Worm (Caenorhabditis elegans) whole organism, late embryonic: Measurements from ENCODE around the gene ZC204.17.

ENCODE experiments used
- C38D4.7 ChIP-seq: fragments of 200-800 bp; sonication (Bioruptor generic); optimal IDR thresholded peaks from 2 replicates; lab custom pipeline; 2018; ENCODE audit warnings: mild to moderate bottlenecking, missing genetic modification characterization, moderate library complexity, missing compliant biosample characterization
- ama-1 ChIP-seq: fragments of 150-350 bp; optimal IDR thresholded peaks from 2 replicates; lab custom pipeline; 2014
- ceh-30 ChIP-seq: fragments of 150-350 bp; optimal IDR thresholded peaks from 2 replicates; lab custom pipeline; 2014; ENCODE audit warnings: missing biosample characterization, missing genetic modification characterization
- ceh-9 ChIP-seq: sonication (generic microtip); optimal IDR thresholded peaks from 2 replicates; lab custom pipeline; 2016; ENCODE audit warnings: mild to moderate bottlenecking, missing genetic modification characterization, inconsistent platforms, missing compliant biosample characterization
- elt-2 ChIP-seq: sonication (generic microtip); optimal IDR thresholded peaks from 2 replicates; lab custom pipeline; 2016; ENCODE audit warnings: missing genetic modification reagents, missing genetic modification characterization, missing compliant biosample characterization
- ets-4 ChIP-seq: sonication (generic microtip); optimal IDR thresholded peaks from 2 replicates; lab custom pipeline; 2016; ENCODE audit warnings: missing genetic modification characterization, missing compliant biosample characterization
- fax-1 ChIP-seq: sonication (generic microtip); optimal IDR thresholded peaks from 2 replicates; lab custom pipeline; 2016; ENCODE audit warnings: missing genotype, missing genetic modification characterization, missing compliant biosample characterization
- nhr-11 ChIP-seq: fragments of 150-350 bp; optimal IDR thresholded peaks from 2 replicates; lab custom pipeline; 2014; ENCODE audit warnings: missing biosample characterization, missing genetic modification characterization
- npax-4 ChIP-seq: sonication (generic microtip); optimal IDR thresholded peaks from 2 replicates; lab custom pipeline; 2016; ENCODE audit warnings: missing genetic modification characterization, missing compliant biosample characterization
- pros-1 ChIP-seq: fragments of 150-350 bp; optimal IDR thresholded peaks from 2 replicates; lab custom pipeline; 2014; ENCODE audit warnings: missing biosample characterization, missing genetic modification reagents, missing genetic modification characterization
- sox-4 ChIP-seq: sonication (generic microtip); optimal IDR thresholded peaks from 2 replicates; lab custom pipeline; 2017; ENCODE audit warnings: mild to moderate bottlenecking, missing genetic modification characterization, inconsistent platforms, missing compliant biosample characterization
- tbx-2 ChIP-seq: sonication (generic microtip); optimal IDR thresholded peaks from 2 replicates; lab custom pipeline; 2016; ENCODE audit warnings: missing genetic modification characterization, missing compliant biosample characterization

- TF ChIP-seq ama-1, result no peak
- no peak for TF ChIP-seq sox-4 (tag; lab: Kevin White, UChicago)
- no peak for TF ChIP-seq ceh-30 (tag; lab: Kevin White, UChicago)
- no peak for TF ChIP-seq npax-4
- TF ChIP-seq C38D4.7 (GFP tag; lab: Kevin White, UChicago), result no peak
- TF ChIP-seq nhr-11, result no peak
- TF ChIP-seq fax-1 (tag; lab: Kevin White, UChicago), result no peak
- no peak for TF ChIP-seq pros-1 (tag; lab: Kevin White, UChicago)
- TF ChIP-seq ceh-9 (tag; lab: Kevin White, UChicago), result no peak
- TF ChIP-seq elt-2 (tag; lab: Kevin White, UChicago), result no peak
- no peak for TF ChIP-seq tbx-2 (tag; lab: Kevin White, UChicago)
- TF ChIP-seq ets-4 (tag; lab: Kevin White, UChicago), result no peak
Observed at ce11 chrII:1606079-1606478, 40.0 kb downstream of the ZC204.17 start, which contains the start of gene bath-33.
